Worm (Caenorhabditis elegans): ENCODE measurements around the gene math-22.
A peak's percentile ranks its signal among the peaks of the same experiment; 100 is the strongest.

math-22 gene

DNA sequence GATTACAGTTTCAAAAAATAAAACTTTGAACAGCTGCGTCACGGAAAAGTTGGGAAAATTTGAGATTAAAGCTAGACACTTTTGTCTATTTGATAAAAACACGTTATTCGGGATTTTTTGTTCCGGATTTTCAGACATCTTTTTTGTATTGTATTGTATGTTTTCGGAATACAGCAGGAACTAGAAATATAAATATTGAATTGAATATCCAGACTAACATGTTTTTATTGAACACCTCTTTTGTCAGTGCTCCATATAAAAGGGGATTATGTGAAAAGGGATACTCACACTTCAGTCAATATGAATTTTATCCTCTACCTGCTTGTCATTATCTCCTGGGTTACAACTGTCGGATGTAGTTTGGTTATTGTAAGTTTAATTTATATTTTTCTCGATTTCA is 11.3 kb upstream of the math-22 start, which contains the start of gene C16C4.1:
TSS of gene C16C4.1 (plus strand) at position 301 of the 400 bp plus-strand sequence.
- no peak for TF ChIP-seq nhr-6 (tag; optimal IDR thresholded peaks at IDR 0.05)
- no peak for TF ChIP-seq lim-7 (GFP tag; IDR thresholded peaks at IDR 0.05)
- TF ChIP-seq unc-62 (GFP tag; optimal IDR thresholded peaks at IDR 0.05 in 1 of 2): no peak
- TF ChIP-seq unc-62 (tag; optimal IDR thresholded peaks at IDR 0.05): no peak
- no peak for TF ChIP-seq nhr-111 (GFP tag; optimal IDR thresholded peaks at IDR 0.05)
- TF ChIP-seq mes-2 (tag; optimal IDR thresholded peaks at IDR 0.05; ENCODE audit: poor library complexity, severe bottlenecking): no peak
- no peak for TF ChIP-seq F26F4.8 (GFP tag; conservative IDR thresholded peaks at IDR 0.05)
- no peak for TF ChIP-seq lin-1 (GFP tag; IDR thresholded peaks at IDR 0.05)
- TF ChIP-seq ceh-28 (tag; optimal IDR thresholded peaks at IDR 0.05): no peak
- TF ChIP-seq R02D3.7 (tag; optimal IDR thresholded peaks at IDR 0.05): no peak
- TF ChIP-seq hmg-1.1 (GFP tag; IDR thresholded peaks at IDR 0.05): no peak
- no peak for TF ChIP-seq hlh-30 (tag; optimal IDR thresholded peaks at IDR 0.05; ENCODE audit: insufficient read depth)
- TF ChIP-seq lin-29 (GFP tag; IDR thresholded peaks at IDR 0.05): no peak
- TF ChIP-seq skn-1 (tag; optimal IDR thresholded peaks at IDR 0.05): no peak
- TF ChIP-seq mdt-29 (GFP tag; IDR thresholded peaks at IDR 0.05): no peak
- TF ChIP-seq snpc-4 (tag; optimal IDR thresholded peaks at IDR 0.05): no peak
- no peak for TF ChIP-seq madf-5 (GFP tag; IDR thresholded peaks at IDR 0.05)
- no peak for TF ChIP-seq rbr-2 (tag; optimal IDR thresholded peaks at IDR 0.05)
- no peak for TF ChIP-seq F37D6.2 (tag; optimal IDR thresholded peaks at IDR 0.05)
- no peak for TF ChIP-seq daf-8 (GFP tag; IDR thresholded peaks at IDR 0.05)
- TF ChIP-seq dmd-9 (GFP tag; IDR thresholded peaks at IDR 0.05): no peak

DNA sequence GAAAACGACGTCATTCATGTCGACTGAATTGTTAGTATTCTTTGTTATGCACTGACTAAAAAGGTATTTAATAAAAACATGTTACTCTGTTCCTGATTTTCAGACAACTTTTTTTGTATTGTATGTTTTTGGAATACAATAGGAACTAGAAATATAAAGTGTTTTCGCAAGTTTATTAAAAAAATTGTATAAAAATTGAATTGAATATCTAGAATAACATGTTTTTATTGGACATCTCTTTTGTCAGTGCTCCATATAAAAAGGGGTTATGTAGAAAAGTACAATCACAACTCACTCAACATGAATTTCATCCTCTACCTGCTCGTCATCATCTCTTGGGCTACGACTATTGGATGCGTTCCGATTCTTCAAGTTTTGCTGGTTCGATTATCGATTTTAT is 9.9 kb upstream of the math-22 start, which contains the start of gene C46F9.5:
TSS of gene C46F9.5 (plus strand) at position 301 of the 400 bp plus-strand sequence.
- no peak for TF ChIP-seq daf-16 (GFP tag; optimal IDR thresholded peaks at IDR 0.05)
- TF ChIP-seq daf-16 (tag; optimal IDR thresholded peaks at IDR 0.05): no peak
- TF ChIP-seq nhr-77 (tag; optimal IDR thresholded peaks at IDR 0.05): no peak
- TF ChIP-seq mep-1 (tag; optimal IDR thresholded peaks at IDR 0.05): no peak
- TF ChIP-seq pqm-1 (tag; optimal IDR thresholded peaks at IDR 0.05): no peak
- no peak for TF ChIP-seq ztf-7 (tag; optimal IDR thresholded peaks at IDR 0.05)
- no peak for TF ChIP-seq ZK337.2 (GFP tag; IDR thresholded peaks at IDR 0.05)
- no peak for TF ChIP-seq unc-130 (GFP tag; optimal IDR thresholded peaks at IDR 0.05)
- TF ChIP-seq lin-1 (GFP tag; IDR thresholded peaks at IDR 0.05): no peak
- TF ChIP-seq Y48G9A.11 (GFP tag; IDR thresholded peaks at IDR 0.05): no peak
- TF ChIP-seq egl-27 (tag; optimal IDR thresholded peaks at IDR 0.05): no peak
- TF ChIP-seq nhr-6 (tag; optimal IDR thresholded peaks at IDR 0.05): no peak
- TF ChIP-seq unc-62 (GFP tag; optimal IDR thresholded peaks at IDR 0.05 in 1 of 2): no peak
- no peak for TF ChIP-seq unc-62 (tag; optimal IDR thresholded peaks at IDR 0.05)
- no peak for TF ChIP-seq hmg-1.1 (GFP tag; IDR thresholded peaks at IDR 0.05)

DNA sequence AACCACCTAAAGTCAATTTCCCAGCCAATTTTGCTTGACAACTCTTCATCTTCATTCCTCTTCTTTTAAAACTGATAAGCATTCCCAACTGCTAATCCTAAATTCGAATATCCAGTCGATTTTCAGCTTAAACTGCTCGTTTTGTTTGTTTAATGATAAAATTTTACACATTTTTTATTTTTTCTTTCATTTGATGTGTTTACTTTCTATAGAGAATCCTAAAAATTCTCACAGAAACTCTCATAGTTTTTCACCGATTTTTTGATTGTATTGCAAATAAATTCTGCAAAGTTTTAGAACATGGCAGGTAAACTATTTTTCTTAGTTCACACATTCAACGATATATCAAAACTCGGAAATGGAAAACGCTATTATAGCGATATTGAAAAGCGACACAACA is 9.4 kb upstream of the math-22 start, which contains the start of gene math-25:
TSS of gene math-25 (plus strand) at position 301 of the 400 bp plus-strand sequence.
- no peak for TF ChIP-seq F26F4.8 (GFP tag; conservative IDR thresholded peaks at IDR 0.05)
- TF ChIP-seq tag-97 (GFP tag; IDR thresholded peaks at IDR 0.05): no peak
- no peak for TF ChIP-seq arid-1 (GFP tag; conservative IDR thresholded peaks at IDR 0.05)
- TF ChIP-seq mep-1 (tag; optimal IDR thresholded peaks at IDR 0.05): no peak
- no peak for TF ChIP-seq pqm-1 (tag; optimal IDR thresholded peaks at IDR 0.05)
- TF ChIP-seq nhr-25 (tag; optimal IDR thresholded peaks at IDR 0.05; ENCODE audit: borderline replicate concordance, insufficient read depth): no peak

DNA sequence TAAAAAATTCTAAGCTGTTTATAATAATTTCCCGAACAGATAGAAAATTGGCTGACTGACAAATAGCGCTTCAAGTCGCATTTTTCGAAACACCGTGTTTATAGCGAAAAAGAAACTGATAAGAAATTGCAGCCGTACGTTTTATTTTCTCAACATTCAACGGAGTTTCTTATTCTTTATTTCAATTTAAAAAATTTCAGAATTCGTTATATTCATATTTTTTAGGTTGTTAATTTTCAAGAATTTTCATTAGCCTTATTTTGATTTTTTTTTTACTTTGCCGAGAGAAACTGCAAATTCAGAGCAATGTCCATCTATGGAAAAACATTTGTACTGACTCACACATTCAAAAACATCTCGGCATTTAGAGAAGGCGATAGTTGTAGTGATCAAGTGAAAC is 7.3 kb upstream of the math-22 start, which contains the start of gene C46F9.6:
TSS of gene C46F9.6 (plus strand) at position 301 of the 400 bp plus-strand sequence.
- TF ChIP-seq pqm-1 (tag; optimal IDR thresholded peaks at IDR 0.05) (peak; percentile 8), daf-16 (GFP tag; optimal IDR thresholded peaks at IDR 0.05) (no peak), daf-16 (tag; optimal IDR thresholded peaks at IDR 0.05) (peak; percentile 60), zfp-2 (tag; optimal IDR thresholded peaks at IDR 0.05) (no peak), madf-5 (GFP tag; IDR thresholded peaks at IDR 0.05) (no peak), mep-1 (tag; optimal IDR thresholded peaks at IDR 0.05) (no peak), lin-1 (GFP tag; IDR thresholded peaks at IDR 0.05) (no peak), unc-62 (GFP tag; optimal IDR thresholded peaks at IDR 0.05 in 1 of 2) (peak in 1 of 2 experiments; percentile 30), unc-62 (tag; optimal IDR thresholded peaks at IDR 0.05) (no peak), pha-4 (GFP tag; IDR thresholded peaks at IDR 0.05) (no peak), pha-4 (tag; optimal IDR thresholded peaks at IDR 0.05) (no peak), ZK546.5 (tag; optimal IDR thresholded peaks at IDR 0.05) (no peak)
